Fruit fly (Drosophila melanogaster) whole organism, embryonic: ENCODE data around the gene nwk.
A peak's percentile ranks its signal among the peaks of the same experiment; 100 is the strongest.

Source experiments
- ATbp ChIP-seq: fragments of 200-800 bp; sonication (Bioruptor generic); optimal IDR thresholded peaks from 2 replicates; lab custom pipeline; 2017; ENCODE audit warnings: missing biosample characterization, mild to moderate bottlenecking, missing genetic modification characterization, missing genetic modification reagents
- CG10209 ChIP-seq: fragments of 200-800 bp; sonication (Bioruptor generic); optimal IDR thresholded peaks from 3 replicates; lab custom pipeline; 2017; ENCODE audit warnings: missing biosample characterization, mild to moderate bottlenecking, missing genetic modification characterization, missing genetic modification reagents
- CG10366 ChIP-seq: fragments of 200-800 bp; sonication (Bioruptor generic); IDR thresholded peaks from 2 replicates; pipeline ENCODE4 v1.3.6; 2022; ENCODE audit warnings: missing biosample characterization, missing genetic modification characterization
- CG10565 ChIP-seq: fragments of 200-800 bp; sonication (Bioruptor generic); optimal IDR thresholded peaks from 3 replicates; lab custom pipeline; 2016; ENCODE audit warnings: missing biosample characterization, mild to moderate bottlenecking, missing genetic modification characterization
- CG11398 ChIP-seq: fragments of 200-800 bp; sonication (Bioruptor generic); optimal IDR thresholded peaks from 2 replicates; lab custom pipeline; 2016; ENCODE audit warnings: missing biosample characterization, missing genetic modification characterization
- CG11723 ChIP-seq: fragments of 200-800 bp; sonication (Bioruptor generic); optimal IDR thresholded peaks from 2 replicates; lab custom pipeline; 2017; ENCODE audit warnings: missing biosample characterization, mild to moderate bottlenecking, missing genetic modification characterization
- CG12104 ChIP-seq: fragments of 200-800 bp; sonication (Bioruptor generic); optimal IDR thresholded peaks from 3 replicates; lab custom pipeline; 2016; ENCODE audit warnings: missing biosample characterization, missing genetic modification characterization
- CG14441 ChIP-seq: fragments of 200-800 bp; sonication (Bioruptor generic); IDR thresholded peaks from 2 replicates; pipeline ENCODE4 v1.3.6; 2022; ENCODE audit warnings: missing biosample characterization, missing genetic modification characterization
- CG14965 ChIP-seq: fragments of 200-800 bp; sonication (Bioruptor generic); optimal IDR thresholded peaks from 2 replicates; lab custom pipeline; 2016; ENCODE audit warnings: missing biosample characterization, missing genetic modification characterization, borderline replicate concordance
- CG15479 ChIP-seq: fragments of 200-800 bp; sonication (Bioruptor generic); optimal IDR thresholded peaks from 3 replicates; lab custom pipeline; 2019; ENCODE audit warnings: missing biosample characterization, mild to moderate bottlenecking, missing genetic modification characterization, moderate library complexity
- CG17912 ChIP-seq: fragments of 200-800 bp; sonication (Bioruptor generic); optimal IDR thresholded peaks from 2 replicates; lab custom pipeline; 2018; ENCODE audit warnings: missing biosample characterization, mild to moderate bottlenecking, missing genetic modification characterization
- CG2678 ChIP-seq: fragments of 200-800 bp; sonication (Bioruptor generic); optimal IDR thresholded peaks from 3 replicates; lab custom pipeline; 2019; ENCODE audit warnings: missing biosample characterization, mild to moderate bottlenecking, missing genetic modification characterization, moderate library complexity
- CG2875 ChIP-seq: fragments of 200-800 bp; sonication (Bioruptor generic); optimal IDR thresholded peaks from 2 replicates; lab custom pipeline; 2017; ENCODE audit warnings: missing biosample characterization, mild to moderate bottlenecking, missing genetic modification characterization, missing genetic modification reagents
- CG31388 ChIP-seq: fragments of 200-800 bp; sonication (Bioruptor generic); optimal IDR thresholded peaks from 2 replicates; lab custom pipeline; 2016; ENCODE audit warnings: missing biosample characterization, missing genetic modification characterization
- CG32772 ChIP-seq: fragments of 200-800 bp; sonication (Bioruptor generic); IDR thresholded peaks from 2 replicates; pipeline ENCODE4 v1.3.6; 2022; ENCODE audit warnings: missing biosample characterization, missing genetic modification characterization
- CG34422 ChIP-seq: fragments of 200-800 bp; sonication (Bioruptor generic); IDR thresholded peaks from 3 replicates; pipeline ENCODE4 v1.3.6; 2022; ENCODE audit warnings: missing biosample characterization, missing genetic modification characterization
- CG3847 ChIP-seq: fragments of 200-800 bp; sonication (Bioruptor generic); IDR thresholded peaks from 2 replicates; pipeline ENCODE4 v1.3.6; 2022; ENCODE audit warnings: missing biosample characterization, missing genetic modification characterization
- CG4707 ChIP-seq: fragments of 200-800 bp; sonication (Bioruptor generic); optimal IDR thresholded peaks from 2 replicates; lab custom pipeline; 2018; ENCODE audit warnings: missing biosample characterization, mild to moderate bottlenecking, missing genetic modification characterization, moderate library complexity
- CG6765 ChIP-seq: fragments of 200-800 bp; sonication (Bioruptor generic); optimal IDR thresholded peaks from 3 replicates; lab custom pipeline; 2017; ENCODE audit warnings: missing biosample characterization, mild to moderate bottlenecking, missing genetic modification characterization
- CG7556 ChIP-seq: fragments of 200-800 bp; sonication (Bioruptor generic); optimal IDR thresholded peaks from 2 replicates; lab custom pipeline; 2017; ENCODE audit warnings: missing biosample characterization, mild to moderate bottlenecking, missing genetic modification characterization
- CG7745 ChIP-seq: fragments of 200-800 bp; sonication (Bioruptor generic); optimal IDR thresholded peaks from 2 replicates; lab custom pipeline; 2018; ENCODE audit warnings: missing biosample characterization, mild to moderate bottlenecking, missing genetic modification characterization, moderate library complexity
- CG7928 ChIP-seq: fragments of 200-800 bp; sonication (Bioruptor generic); optimal IDR thresholded peaks from 2 replicates; lab custom pipeline; 2017; ENCODE audit warnings: missing biosample characterization, mild to moderate bottlenecking, missing genetic modification characterization
- CG8281 ChIP-seq: fragments of 200-800 bp; sonication (Bioruptor generic); optimal IDR thresholded peaks from 2 replicates; lab custom pipeline; 2018; ENCODE audit warnings: missing biosample characterization, mild to moderate bottlenecking, missing genetic modification characterization, moderate library complexity
- CG9609 ChIP-seq: fragments of 200-800 bp; sonication (Bioruptor generic); optimal IDR thresholded peaks from 3 replicates; lab custom pipeline; 2016; ENCODE audit warnings: missing biosample characterization, missing genetic modification characterization
- CkIIα-i1 ChIP-seq: fragments of 200-800 bp; sonication (Bioruptor generic); IDR thresholded peaks from 2 replicates; pipeline ENCODE4 v1.3.6; 2022; ENCODE audit warnings: missing biosample characterization, missing genetic modification characterization
- Dip2 ChIP-seq: fragments of 200-800 bp; sonication (Bioruptor generic); IDR thresholded peaks from 2 replicates; pipeline ENCODE4 v1.3.6; 2022; ENCODE audit warnings: missing biosample characterization, missing genetic modification characterization
- Ets97D ChIP-seq: fragments of 200-800 bp; sonication (Bioruptor generic); optimal IDR thresholded peaks from 3 replicates; lab custom pipeline; 2016; ENCODE audit warnings: missing biosample characterization, missing genetic modification characterization
- Hr39 ChIP-seq: fragments of >200 bp; optimal IDR thresholded peaks from 2 replicates; lab custom pipeline; 2017
- ato ChIP-seq: fragments of 200-800 bp; sonication (Bioruptor generic); IDR thresholded peaks from 2 replicates; pipeline ENCODE4 v1.3.6; 2022; ENCODE audit warnings: missing biosample characterization, missing genetic modification characterization; ENCODE audit not compliant: partially characterized antibody
- bcd ChIP-seq: fragments of 200-800 bp; sonication (Bioruptor generic); optimal IDR thresholded peaks from 2 replicates; lab custom pipeline; 2017; ENCODE audit warnings: missing biosample characterization, mild to moderate bottlenecking, missing genetic modification characterization
- cg ChIP-seq: fragments of 200-800 bp; sonication (Bioruptor generic); optimal IDR thresholded peaks from 3 replicates; lab custom pipeline; 2019; ENCODE audit warnings: missing biosample characterization, mild to moderate bottlenecking, missing genetic modification characterization, moderate library complexity
- croc ChIP-seq: fragments of 200-800 bp; sonication (Bioruptor generic); conservative IDR thresholded peaks from 3 replicates; pipeline ENCODE4 v1.3.6; 2022; ENCODE audit warnings: missing biosample characterization, missing genetic modification characterization
- disco-r ChIP-seq: fragments of 200-800 bp; sonication (Bioruptor generic); optimal IDR thresholded peaks from 2 replicates; lab custom pipeline; 2016; ENCODE audit warnings: missing biosample characterization, missing genetic modification characterization
- dmrt99B ChIP-seq: fragments of 200-800 bp; sonication (Bioruptor generic); optimal IDR thresholded peaks from 2 replicates; lab custom pipeline; 2018; ENCODE audit warnings: missing biosample characterization, mild to moderate bottlenecking, missing genetic modification characterization, moderate library complexity
- emc ChIP-seq: fragments of 200-800 bp; sonication (Bioruptor generic); optimal IDR thresholded peaks from 2 replicates; lab custom pipeline; 2016; ENCODE audit warnings: missing biosample characterization, missing genetic modification characterization
- fru ChIP-seq: fragments of >200 bp; optimal IDR thresholded peaks from 2 replicates; lab custom pipeline; 2017
- gro ChIP-seq: fragments of 200-800 bp; sonication (Bioruptor generic); optimal IDR thresholded peaks from 2 replicates; lab custom pipeline; 2016; ENCODE audit warnings: missing biosample characterization, missing genetic modification characterization
- h ChIP-seq: fragments of >200 bp; optimal IDR thresholded peaks from 2 replicates; lab custom pipeline; 2017
- ham ChIP-seq: fragments of 200-800 bp; sonication (Bioruptor generic); IDR thresholded peaks from 2 replicates; pipeline ENCODE4 v1.3.6; 2022; ENCODE audit warnings: missing biosample characterization, missing genetic modification characterization
- hth ChIP-seq: fragments of >200 bp; optimal IDR thresholded peaks from 2 replicates; lab custom pipeline; 2017; ENCODE audit warnings: inconsistent platforms
- lbe ChIP-seq: fragments of 200-800 bp; sonication (Bioruptor generic); optimal IDR thresholded peaks from 2 replicates; lab custom pipeline; 2016; ENCODE audit warnings: missing biosample characterization, mild to moderate bottlenecking, missing genetic modification characterization
- luna ChIP-seq: fragments of 200-800 bp; sonication (Bioruptor generic); optimal IDR thresholded peaks from 2 replicates; lab custom pipeline; 2016; ENCODE audit warnings: missing biosample characterization, missing genetic modification characterization
- mam ChIP-seq: fragments of 200-800 bp; sonication (Bioruptor generic); optimal IDR thresholded peaks from 3 replicates; lab custom pipeline; 2016; ENCODE audit warnings: missing biosample characterization, missing genetic modification characterization
- nau ChIP-seq: fragments of 200-800 bp; sonication (Bioruptor generic); optimal IDR thresholded peaks from 3 replicates; lab custom pipeline; 2017; ENCODE audit warnings: missing biosample characterization, mild to moderate bottlenecking, missing genetic modification characterization, missing genetic modification reagents
- pb ChIP-seq: fragments of 200-800 bp; sonication (Bioruptor generic); optimal IDR thresholded peaks from 3 replicates; lab custom pipeline; 2016; ENCODE audit warnings: missing biosample characterization, missing genetic modification characterization
- psq ChIP-seq: fragments of 200-800 bp; sonication (Bioruptor generic); optimal IDR thresholded peaks from 2 replicates; lab custom pipeline; 2017; ENCODE audit warnings: missing biosample characterization, missing genetic modification characterization
- run ChIP-seq: fragments of 200-800 bp; sonication (Bioruptor generic); optimal IDR thresholded peaks from 3 replicates; lab custom pipeline; 2018; ENCODE audit warnings: missing biosample characterization, mild to moderate bottlenecking, missing genetic modification characterization
- sens-2 ChIP-seq: fragments of 200-800 bp; sonication (Bioruptor generic); IDR thresholded peaks from 2 replicates; pipeline ENCODE4 v1.3.6; 2022; ENCODE audit warnings: missing biosample characterization, missing genetic modification characterization
- sima ChIP-seq: fragments of 200-800 bp; sonication (Bioruptor generic); optimal IDR thresholded peaks from 2 replicates; lab custom pipeline; 2016; ENCODE audit warnings: missing biosample characterization, missing genetic modification characterization
- sqz ChIP-seq: fragments of 200-800 bp; sonication (Bioruptor generic); optimal IDR thresholded peaks from 3 replicates; lab custom pipeline; 2018; ENCODE audit warnings: missing biosample characterization, mild to moderate bottlenecking, missing genetic modification characterization
- tin ChIP-seq: fragments of 200-800 bp; sonication (Bioruptor generic); optimal IDR thresholded peaks from 3 replicates; lab custom pipeline; 2016; ENCODE audit warnings: missing biosample characterization, missing genetic modification characterization
- ttk ChIP-seq: fragments of 200-800 bp; sonication (Bioruptor generic); IDR thresholded peaks from 2 replicates; pipeline ENCODE4 v2.1.2; 2022; ENCODE audit warnings: missing biosample characterization, missing genetic modification characterization

The nwk gene

DNA sequence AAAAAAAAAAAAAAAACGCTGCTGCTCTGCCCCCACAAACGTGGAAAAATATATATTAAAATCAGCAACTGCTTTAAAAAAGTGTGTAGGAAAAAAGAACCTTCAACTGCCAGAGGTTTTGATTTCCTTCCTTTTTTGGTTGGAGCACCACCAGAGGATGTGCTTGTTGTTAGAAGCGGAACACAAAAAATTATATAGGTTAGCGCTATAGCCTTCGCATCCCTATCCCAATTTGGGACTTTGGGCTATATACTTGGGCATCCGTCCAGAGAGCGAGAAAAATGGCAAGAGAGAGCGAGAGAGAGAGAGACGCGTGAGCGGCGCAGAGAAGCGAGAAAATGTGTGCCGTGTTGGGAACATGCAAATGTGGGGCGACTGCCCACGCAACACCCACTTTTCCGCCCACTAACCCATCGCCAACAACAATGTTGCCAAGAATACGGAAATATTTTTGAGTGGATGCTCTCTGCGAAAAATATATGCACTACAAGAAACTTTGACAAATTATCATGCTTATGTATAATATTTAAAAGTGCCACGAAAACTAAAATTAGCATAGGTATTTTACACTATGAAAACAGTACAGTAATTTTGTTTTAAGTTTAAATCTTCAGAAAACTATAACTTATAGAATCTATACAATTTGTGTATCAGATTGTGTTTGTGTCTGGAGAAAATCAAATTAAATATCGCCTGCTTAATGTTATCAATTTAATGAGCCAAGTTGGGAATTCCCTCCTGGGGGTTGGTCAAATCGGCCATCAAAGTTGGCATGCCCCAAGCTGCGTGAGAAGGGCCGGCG lies 10.6 kb upstream of the nwk start (continued):
- no peak for TF ChIP-seq h (lab: Kevin White, UChicago)
- peak; percentile 49 for TF ChIP-seq CG12104 (GFP tag; lab: Kevin White, UChicago)
- no peak for TF ChIP-seq CG15479 (GFP tag; lab: Kevin White, UChicago)
- TF ChIP-seq CG10366 (GFP tag; lab: Robert Waterston, UW) = no peak
- TF ChIP-seq CG14965 (GFP tag; lab: Kevin White, UChicago) = no peak
- TF ChIP-seq CG14441 (GFP tag; lab: Robert Waterston, UW) = peak; percentile 49
- peak; percentile 47 for TF ChIP-seq nau (GFP tag; lab: Kevin White, UChicago)
- no peak for TF ChIP-seq emc
- TF ChIP-seq sqz (GFP tag; lab: Kevin White, UChicago) = no peak
- peak; percentile 53 for TF ChIP-seq CG6765 (GFP tag; lab: Kevin White, UChicago)
- TF ChIP-seq sima (GFP tag; lab: Kevin White, UChicago) = no peak
- TF ChIP-seq CG10209 (GFP tag; lab: Kevin White, UChicago) = peak; percentile 45
- no peak for TF ChIP-seq pb (GFP tag; lab: Kevin White, UChicago)
- no peak for TF ChIP-seq CG34422 (GFP tag; lab: Robert Waterston, UW)
- peak; percentile 63 for TF ChIP-seq bcd (GFP tag; lab: Kevin White, UChicago)
- peak; percentile 39 for TF ChIP-seq luna (GFP tag; lab: Kevin White, UChicago)
- TF ChIP-seq CG9609 (GFP tag; lab: Kevin White, UChicago) = no peak
- no peak for TF ChIP-seq CG32772
- no peak for TF ChIP-seq cg
- TF ChIP-seq tin (GFP tag; lab: Kevin White, UChicago) = no peak
- peak; percentile 10 for TF ChIP-seq CG11723
- TF ChIP-seq CG31388 = no peak
- no peak for TF ChIP-seq CG4707
- no peak for TF ChIP-seq psq (GFP tag; lab: Kevin White, UChicago)
- TF ChIP-seq croc (GFP tag; lab: Robert Waterston, UW) = no peak
- no peak for TF ChIP-seq Dip2 (GFP tag; lab: Robert Waterston, UW)
- no peak for TF ChIP-seq CG11398 (GFP tag; lab: Kevin White, UChicago)
- 0 out of 2 replicates have a peak, but pooled peaks have one; percentile 27 for TF ChIP-seq CG3847 (GFP tag; lab: Robert Waterston, UW)
- no peak for TF ChIP-seq CG7928 (GFP tag; lab: Kevin White, UChicago)
- TF ChIP-seq Ets97D (GFP tag; lab: Kevin White, UChicago) = no peak
- TF ChIP-seq CG2875 (GFP tag; lab: Kevin White, UChicago) = no peak
- peak; percentile 30 for TF ChIP-seq ATbp (GFP tag; lab: Kevin White, UChicago)
- no peak for TF ChIP-seq hth (lab: Kevin White, UChicago)
- peak; percentile 75 for TF ChIP-seq CG7556 (GFP tag; lab: Kevin White, UChicago)
- TF ChIP-seq lbe (GFP tag; lab: Kevin White, UChicago) = no peak
- TF ChIP-seq ttk = no peak
- no peak for TF ChIP-seq gro (GFP tag; lab: Kevin White, UChicago)
- TF ChIP-seq CG10565 (GFP tag; lab: Kevin White, UChicago) = no peak
- no peak for TF ChIP-seq CG17912 (GFP tag; lab: Kevin White, UChicago)
- TF ChIP-seq CG8281 (tag; lab: Kevin White, UChicago) = no peak
- no peak for TF ChIP-seq Hr39 (lab: Kevin White, UChicago)
- TF ChIP-seq run (tag; lab: Kevin White, UChicago) = no peak
- no peak for TF ChIP-seq ham (GFP tag; lab: Robert Waterston, UW)
- TF ChIP-seq ato (GFP tag; lab: Robert Waterston, UW) = no peak
- TF ChIP-seq CG2678 (tag; lab: Kevin White, UChicago) = peak; percentile 77
- no peak for TF ChIP-seq disco-r (GFP tag; lab: Kevin White, UChicago)
- TF ChIP-seq dmrt99B (tag; lab: Kevin White, UChicago) = peak; percentile 78
- no peak for TF ChIP-seq CG7745 (tag; lab: Kevin White, UChicago)
- TF ChIP-seq CkIIα-i1 (GFP tag; lab: Robert Waterston, UW) = no peak
- no peak for TF ChIP-seq fru
- no peak for TF ChIP-seq sens-2 (GFP tag; lab: Robert Waterston, UW)
- TF ChIP-seq mam = peak; percentile 67
